Fruit fly (Drosophila melanogaster) whole organism, embryonic: ENCODE measurements around the gene veli.

ENCODE experiments used
- Ada2b ChIP-seq: fragments of 200-800 bp; sonication (Bioruptor generic); IDR thresholded peaks from 2 replicates; pipeline ENCODE4 v1.3.6; 2022; ENCODE audit warnings: missing biosample characterization, missing genetic modification characterization
- CG10147 ChIP-seq: fragments of 200-800 bp; sonication (Bioruptor generic); optimal IDR thresholded peaks from 2 replicates; lab custom pipeline; 2019; ENCODE audit warnings: missing biosample characterization, mild to moderate bottlenecking, missing genetic modification characterization, moderate library complexity
- CG10366 ChIP-seq: fragments of 200-800 bp; sonication (Bioruptor generic); IDR thresholded peaks from 2 replicates; pipeline ENCODE4 v1.3.6; 2022; ENCODE audit warnings: missing biosample characterization, missing genetic modification characterization
- CG11247 ChIP-seq: fragments of 200-800 bp; sonication (Bioruptor generic); IDR thresholded peaks from 2 replicates; pipeline ENCODE4 v1.3.6; 2022; ENCODE audit warnings: missing biosample characterization, missing genetic modification characterization
- CG13287 ChIP-seq: fragments of 200-800 bp; sonication (Bioruptor generic); IDR thresholded peaks from 2 replicates; pipeline ENCODE4 v1.3.6; 2022; ENCODE audit warnings: missing biosample characterization, missing genetic modification characterization; ENCODE audit not compliant: partially characterized antibody
- CG13624 ChIP-seq: fragments of 200-800 bp; sonication (Bioruptor generic); optimal IDR thresholded peaks from 2 replicates; lab custom pipeline; 2016; ENCODE audit warnings: missing biosample characterization, missing genetic modification characterization
- CG14014 ChIP-seq: fragments of 200-800 bp; sonication (Bioruptor generic); IDR thresholded peaks from 2 replicates; pipeline ENCODE4 v1.3.6; 2022; ENCODE audit warnings: missing biosample characterization, missing genetic modification characterization
- CG15479 ChIP-seq: fragments of 200-800 bp; sonication (Bioruptor generic); optimal IDR thresholded peaks from 3 replicates; lab custom pipeline; 2019; ENCODE audit warnings: missing biosample characterization, mild to moderate bottlenecking, missing genetic modification characterization, moderate library complexity
- CG17829 ChIP-seq: fragments of 200-800 bp; optimal IDR thresholded peaks from 2 replicates; lab custom pipeline; 2019; ENCODE audit warnings: missing biosample characterization, mild to moderate bottlenecking, missing genetic modification characterization, moderate library complexity
- CG18764 ChIP-seq: fragments of 200-800 bp; sonication (Bioruptor generic); optimal IDR thresholded peaks from 3 replicates; lab custom pipeline; 2016; ENCODE audit warnings: missing biosample characterization, missing genetic modification characterization
- CG2199 ChIP-seq: fragments of 200-800 bp; sonication (Bioruptor generic); IDR thresholded peaks from 3 replicates; pipeline ENCODE4 v1.3.6; 2022; ENCODE audit warnings: missing biosample characterization, missing genetic modification characterization
- CG3163 ChIP-seq: fragments of 200-800 bp; sonication (Bioruptor generic); optimal IDR thresholded peaks from 3 replicates; lab custom pipeline; 2016; ENCODE audit warnings: missing biosample characterization, missing genetic modification characterization
- CG34422 ChIP-seq: fragments of 200-800 bp; sonication (Bioruptor generic); IDR thresholded peaks from 3 replicates; pipeline ENCODE4 v1.3.6; 2022; ENCODE audit warnings: missing biosample characterization, missing genetic modification characterization
- CG3847 ChIP-seq: fragments of 200-800 bp; sonication (Bioruptor generic); IDR thresholded peaks from 2 replicates; pipeline ENCODE4 v1.3.6; 2022; ENCODE audit warnings: missing biosample characterization, missing genetic modification characterization
- CG4360 ChIP-seq: fragments of 200-800 bp; sonication (Bioruptor generic); IDR thresholded peaks from 2 replicates; pipeline ENCODE4 v1.3.6; 2022; ENCODE audit warnings: missing biosample characterization, missing genetic modification characterization
- CG4617 ChIP-seq: fragments of 200-800 bp; sonication (Bioruptor generic); optimal IDR thresholded peaks from 3 replicates; lab custom pipeline; 2016; ENCODE audit warnings: missing biosample characterization, missing genetic modification characterization, borderline replicate concordance
- CG6175 ChIP-seq: fragments of 200-800 bp; sonication (Bioruptor generic); IDR thresholded peaks from 3 replicates; pipeline ENCODE4 v1.3.6; 2022; ENCODE audit warnings: missing biosample characterization, missing genetic modification characterization
- CG9609 ChIP-seq: fragments of 200-800 bp; sonication (Bioruptor generic); optimal IDR thresholded peaks from 3 replicates; lab custom pipeline; 2016; ENCODE audit warnings: missing biosample characterization, missing genetic modification characterization
- CG9876 ChIP-seq: fragments of 200-800 bp; sonication (Bioruptor generic); optimal IDR thresholded peaks from 2 replicates; lab custom pipeline; 2016; ENCODE audit warnings: missing biosample characterization, missing genetic modification characterization
- CG9932 ChIP-seq: fragments of 200-800 bp; sonication (Bioruptor generic); IDR thresholded peaks from 2 replicates; pipeline ENCODE4 v1.3.6; 2022; ENCODE audit warnings: missing biosample characterization, missing genetic modification characterization
- CHES-1-like ChIP-seq: fragments of 200-800 bp; sonication (Bioruptor generic); optimal IDR thresholded peaks from 2 replicates; lab custom pipeline; 2016; ENCODE audit warnings: missing biosample characterization, missing genetic modification characterization
- E2f1 ChIP-seq: fragments of 200-800 bp; sonication (Bioruptor generic); IDR thresholded peaks from 2 replicates; pipeline ENCODE4 v1.3.6; 2022; ENCODE audit warnings: missing biosample characterization, missing genetic modification characterization
- ERR ChIP-seq: fragments of 200-800 bp; sonication (Bioruptor generic); optimal IDR thresholded peaks from 2 replicates; lab custom pipeline; 2016; ENCODE audit warnings: missing biosample characterization, missing genetic modification characterization
- Ets97D ChIP-seq: fragments of 200-800 bp; sonication (Bioruptor generic); optimal IDR thresholded peaks from 3 replicates; lab custom pipeline; 2016; ENCODE audit warnings: missing biosample characterization, missing genetic modification characterization
- MBD-R2 ChIP-seq: fragments of 200-800 bp; sonication (Bioruptor generic); IDR thresholded peaks from 2 replicates; pipeline ENCODE4 v1.3.6; 2022; ENCODE audit warnings: missing biosample characterization, missing genetic modification characterization
- Max ChIP-seq: fragments of 200-800 bp; sonication (Bioruptor generic); optimal IDR thresholded peaks from 2 replicates; lab custom pipeline; 2016; ENCODE audit warnings: missing biosample characterization, mild to moderate bottlenecking, missing genetic modification characterization
- Nf-YC ChIP-seq: fragments of 200-800 bp; optimal IDR thresholded peaks from 3 replicates; lab custom pipeline; 2019; ENCODE audit warnings: missing biosample characterization, mild to moderate bottlenecking, missing genetic modification characterization, moderate library complexity
- Optix ChIP-seq: fragments of 200-800 bp; sonication (Bioruptor generic); IDR thresholded peaks from 3 replicates; pipeline ENCODE4 v1.3.6; 2022; ENCODE audit warnings: missing biosample characterization, missing genetic modification characterization
- Sox100B ChIP-seq: fragments of 200-800 bp; sonication (Bioruptor generic); optimal IDR thresholded peaks from 3 replicates; lab custom pipeline; 2018; ENCODE audit warnings: missing biosample characterization, mild to moderate bottlenecking, missing genetic modification characterization
- YL-1 ChIP-seq: fragments of 200-800 bp; sonication (Bioruptor generic); optimal IDR thresholded peaks from 3 replicates; lab custom pipeline; 2017; ENCODE audit warnings: missing biosample characterization, mild to moderate bottlenecking, missing genetic modification characterization
- amos ChIP-seq: fragments of 200-800 bp; sonication (Bioruptor generic); IDR thresholded peaks from 2 replicates; pipeline ENCODE4 v1.3.6; 2022; ENCODE audit warnings: missing biosample characterization, missing genetic modification characterization; ENCODE audit not compliant: partially characterized antibody
- ara ChIP-seq: fragments of 200-800 bp; sonication (Bioruptor generic); IDR thresholded peaks from 2 replicates; pipeline ENCODE4 v1.3.6; 2022; ENCODE audit warnings: missing biosample characterization, missing genetic modification characterization
- bab2 ChIP-seq: fragments of 200-800 bp; sonication (Bioruptor generic); optimal IDR thresholded peaks from 2 replicates; lab custom pipeline; 2016; ENCODE audit warnings: missing biosample characterization, missing genetic modification characterization
- bsh ChIP-seq, 2 experiments: fragments of 200-800 bp; sonication (Bioruptor generic); optimal IDR thresholded peaks; 2 replicates each; lab custom pipeline; 2017 to 2018; ENCODE audit warnings: mild to moderate bottlenecking in 2 of 2, missing biosample characterization in 2 of 2, missing genetic modification characterization in 2 of 2, moderate library complexity in 1 of 2
- chn ChIP-seq: fragments of 200-800 bp; sonication (Bioruptor generic); optimal IDR thresholded peaks from 2 replicates; lab custom pipeline; 2016; ENCODE audit warnings: missing biosample characterization, missing genetic modification characterization
- ci ChIP-seq: fragments of 200-800 bp; sonication (Bioruptor generic); IDR thresholded peaks from 3 replicates; pipeline ENCODE4 v1.3.6; 2022; ENCODE audit warnings: missing biosample characterization, missing genetic modification characterization
- dysf ChIP-seq: fragments of 200-800 bp; sonication (Bioruptor generic); IDR thresholded peaks from 3 replicates; pipeline ENCODE4 v1.3.6; 2022; ENCODE audit warnings: missing biosample characterization, missing genetic modification characterization
- fu2 ChIP-seq: fragments of 200-800 bp; sonication (Bioruptor generic); optimal IDR thresholded peaks from 2 replicates; lab custom pipeline; 2016; ENCODE audit warnings: missing biosample characterization, missing genetic modification characterization
- gem ChIP-seq: fragments of 200-800 bp; sonication (Bioruptor generic); optimal IDR thresholded peaks from 2 replicates; lab custom pipeline; 2019; ENCODE audit warnings: missing biosample characterization, mild to moderate bottlenecking, missing genetic modification characterization, moderate library complexity
- hkb ChIP-seq, 2 experiments: fragments of 200-800 bp in 1 of 2; fragments of >200 bp in 1 of 2; sonication (Bioruptor generic) in 1 of 2; IDR thresholded peaks in 1 of 2; optimal IDR thresholded peaks in 1 of 2; 2 replicates each; pipeline versions ENCODE4 v1.3.6 to Lab custom; 2017 to 2022; ENCODE audit warnings: missing biosample characterization in 1 of 2, missing genetic modification characterization in 1 of 2
- ind ChIP-seq: fragments of 200-800 bp; sonication (Bioruptor generic); optimal IDR thresholded peaks from 3 replicates; lab custom pipeline; 2016; ENCODE audit warnings: missing biosample characterization, missing genetic modification characterization
- kah ChIP-seq: fragments of 200-800 bp; sonication (Bioruptor generic); optimal IDR thresholded peaks from 2 replicates; lab custom pipeline; 2018; ENCODE audit warnings: missing biosample characterization, mild to moderate bottlenecking, missing genetic modification characterization
- kay ChIP-seq: fragments of 200-800 bp; sonication (Bioruptor generic); optimal IDR thresholded peaks from 2 replicates; lab custom pipeline; 2016; ENCODE audit warnings: missing biosample characterization, missing genetic modification characterization
- mld ChIP-seq: fragments of 200-800 bp; sonication (Bioruptor generic); IDR thresholded peaks from 3 replicates; pipeline ENCODE4 v1.3.6; 2022; ENCODE audit warnings: missing biosample characterization, missing genetic modification characterization; ENCODE audit not compliant: partially characterized antibody
- odd ChIP-seq: fragments of 200-800 bp; sonication (Bioruptor generic); optimal IDR thresholded peaks from 2 replicates; lab custom pipeline; 2017; ENCODE audit warnings: missing biosample characterization, mild to moderate bottlenecking, missing genetic modification characterization
- otp ChIP-seq: fragments of 200-800 bp; sonication (Bioruptor generic); IDR thresholded peaks from 3 replicates; pipeline ENCODE4, ENCODE4 v1.3.6; 2022; ENCODE audit warnings: missing biosample characterization, missing genetic modification characterization
- pros ChIP-seq: fragments of 200-800 bp; sonication (Bioruptor generic); optimal IDR thresholded peaks from 3 replicates; lab custom pipeline; 2019; ENCODE audit warnings: missing biosample characterization, mild to moderate bottlenecking, missing genetic modification characterization, moderate library complexity
- pum ChIP-seq: fragments of 200-800 bp; sonication (Bioruptor generic); optimal IDR thresholded peaks from 2 replicates; lab custom pipeline; 2016; ENCODE audit warnings: missing biosample characterization, missing genetic modification characterization
- schlank ChIP-seq: fragments of 200-800 bp; sonication (Bioruptor generic); optimal IDR thresholded peaks from 2 replicates; lab custom pipeline; 2018; ENCODE audit warnings: missing biosample characterization, mild to moderate bottlenecking, missing genetic modification characterization
- sens ChIP-seq: fragments of 200-800 bp; sonication (Bioruptor generic); peaks from one replicate; lab custom pipeline; 2016; ENCODE audit warnings: missing biosample characterization, missing genetic modification characterization
- zf30C ChIP-seq: fragments of 200-800 bp; sonication (Bioruptor generic); optimal IDR thresholded peaks from 3 replicates; lab custom pipeline; 2018; ENCODE audit warnings: missing biosample characterization, mild to moderate bottlenecking, missing genetic modification characterization

The veli gene

dm6 chr3R:25033142-25033586 lies 32.2 kb downstream of the veli start, which contains the start of gene Smg6 (continued):
- TF ChIP-seq bsh (GFP tag; optimal IDR thresholded peaks at IDR 0.05; lab: Kevin White, UChicago) (no peak), YL-1 (GFP tag; lab: Kevin White, UChicago) (peak; percentile 99), E2f1 (GFP tag; lab: Robert Waterston, UW) (no peak), CG3163 (GFP tag; lab: Kevin White, UChicago) (no peak), pum (GFP tag; lab: Kevin White, UChicago) (no peak), Nf-YC (no peak), odd (GFP tag; lab: Kevin White, UChicago) (no peak), amos (peak; percentile 31; the same call in 1 of the 2 replicates), ind (GFP tag; lab: Kevin White, UChicago) (no peak), CG9609 (GFP tag; lab: Kevin White, UChicago) (no peak), CG4360 (GFP tag; lab: Robert Waterston, UW) (peak; percentile 93), CG18764 (no peak), ara (GFP tag; lab: Robert Waterston, UW) (no peak), bab2 (GFP tag; lab: Kevin White, UChicago) (no peak), ERR (GFP tag; lab: Kevin White, UChicago) (no peak), mld (GFP tag; lab: Robert Waterston, UW) (no peak), sens (no peak), CG11247 (GFP tag; lab: Robert Waterston, UW) (no peak), CG3847 (GFP tag; lab: Robert Waterston, UW) (peak; percentile 35; the same call in 1 of the 2 replicates), fu2 (no peak), zf30C (GFP tag; lab: Kevin White, UChicago) (no peak), Ada2b (GFP tag; lab: Robert Waterston, UW) (no peak), CG14014 (GFP tag; lab: Robert Waterston, UW) (no peak), CHES-1-like (GFP tag; lab: Kevin White, UChicago) (peak; percentile 57), CG13624 (GFP tag; lab: Kevin White, UChicago) (peak; percentile 89), CG9932 (GFP tag; lab: Robert Waterston, UW) (no peak), ci (GFP tag; lab: Robert Waterston, UW) (0 out of 3 replicates have a peak, but pooled peaks have one; percentile 21), MBD-R2 (GFP tag; lab: Robert Waterston, UW) (0 out of 2 replicates have a peak, but pooled peaks have one; percentile 31), CG13287 (peak; percentile 52), hkb (optimal IDR thresholded peaks at IDR 0.05; lab: Kevin White, UChicago) (peak; percentile 6), hkb (GFP tag; IDR thresholded peaks at IDR 0.05; lab: Robert Waterston, UW) (no peak), CG15479 (GFP tag; lab: Kevin White, UChicago) (no peak), CG10366 (GFP tag; lab: Robert Waterston, UW) (no peak), kay (GFP tag; lab: Kevin White, UChicago) (no peak), CG2199 (0 out of 3 replicates have a peak, but pooled peaks have one; percentile 34), CG9876 (no peak), otp (no peak), chn (GFP tag; lab: Kevin White, UChicago) (no peak), CG4617 (GFP tag; lab: Kevin White, UChicago) (peak; percentile 91), Ets97D (GFP tag; lab: Kevin White, UChicago) (peak; percentile 28), CG17829 (tag; lab: Kevin White, UChicago) (peak; percentile 19), Sox100B (GFP tag; lab: Kevin White, UChicago) (no peak), CG6175 (GFP tag; lab: Robert Waterston, UW) (no peak), gem (tag; lab: Kevin White, UChicago) (no peak), pros (no peak), dysf (GFP tag; lab: Robert Waterston, UW) (no peak), Optix (no peak), CG34422 (GFP tag; lab: Robert Waterston, UW) (no peak; the same call in 2 of the 3 replicates), kah (GFP tag; lab: Kevin White, UChicago) (no peak), CG10147 (GFP tag; lab: Kevin White, UChicago) (no peak), schlank (no peak), Max (GFP tag; lab: Kevin White, UChicago) (peak; percentile 12)
